Fruit fly (Drosophila melanogaster) whole organism, pupa: ENCODE measurements around the gene Chrac-16.

Experiments
- CG10348 ChIP-seq: fragments of 200-800 bp; sonication (Bioruptor generic); IDR thresholded peaks from 2 replicates; pipeline ENCODE4 v1.3.6; 2022; ENCODE audit warnings: missing biosample characterization, missing genetic modification characterization
- CG12605 ChIP-seq: fragments of 200-800 bp; sonication (Bioruptor generic); IDR thresholded peaks from 2 replicates; pipeline ENCODE4 v1.3.6; 2022; ENCODE audit warnings: missing biosample characterization, missing genetic modification characterization
- CG13204 ChIP-seq: fragments of 200-800 bp; sonication (Bioruptor generic); optimal IDR thresholded peaks from 2 replicates; lab custom pipeline; 2018; ENCODE audit warnings: missing biosample characterization, mild to moderate bottlenecking, missing genetic modification characterization, moderate library complexity
- CG15710 ChIP-seq: fragments of 200-800 bp; sonication (Bioruptor generic); optimal IDR thresholded peaks from 2 replicates; lab custom pipeline; 2018; ENCODE audit warnings: missing biosample characterization, mild to moderate bottlenecking, missing genetic modification characterization, moderate library complexity
- CG17806 ChIP-seq: fragments of 200-800 bp; sonication (Bioruptor generic); optimal IDR thresholded peaks from 2 replicates; lab custom pipeline; 2018; ENCODE audit warnings: missing biosample characterization, mild to moderate bottlenecking, missing genetic modification characterization, moderate library complexity
- CG32121 ChIP-seq: fragments of 200-800 bp; sonication (Bioruptor generic); IDR thresholded peaks from 2 replicates; pipeline ENCODE4 v1.3.6; 2022; ENCODE audit warnings: missing biosample characterization, missing genetic modification characterization
- CG34367 ChIP-seq: fragments of 200-800 bp; sonication (Bioruptor generic); optimal IDR thresholded peaks from 2 replicates; lab custom pipeline; 2018; ENCODE audit warnings: missing biosample characterization, mild to moderate bottlenecking, missing genetic modification characterization
- CG4496 ChIP-seq: fragments of 200-800 bp; sonication (Bioruptor generic); IDR thresholded peaks from 3 replicates; pipeline ENCODE4 v1.3.6; 2022; ENCODE audit warnings: missing biosample characterization, missing genetic modification characterization
- CG8159 ChIP-seq: fragments of 200-800 bp; sonication (Bioruptor generic); optimal IDR thresholded peaks from 3 replicates; lab custom pipeline; 2018; ENCODE audit warnings: missing biosample characterization, mild to moderate bottlenecking, missing genetic modification characterization, moderate library complexity
- CG8301 ChIP-seq: fragments of 200-800 bp; sonication (Bioruptor generic); optimal IDR thresholded peaks from 2 replicates; lab custom pipeline; 2018; ENCODE audit warnings: missing biosample characterization, mild to moderate bottlenecking, missing genetic modification characterization
- CG9948 ChIP-seq: fragments of 200-800 bp; sonication (Bioruptor generic); optimal IDR thresholded peaks from 2 replicates; lab custom pipeline; 2018; ENCODE audit warnings: missing biosample characterization, mild to moderate bottlenecking, missing genetic modification characterization, moderate library complexity
- D1 ChIP-seq: fragments of 200-800 bp; sonication (Bioruptor generic); optimal IDR thresholded peaks from 2 replicates; lab custom pipeline; 2018; ENCODE audit warnings: missing biosample characterization, mild to moderate bottlenecking, missing genetic modification characterization, moderate library complexity
- EcR ChIP-seq: fragments of 200-800 bp; sonication (Bioruptor generic); optimal IDR thresholded peaks from 3 replicates; lab custom pipeline; 2019; ENCODE audit warnings: missing biosample characterization, missing genetic modification characterization, mild to moderate bottlenecking, moderate library complexity, missing genetic modification reagents
- Ets98B ChIP-seq: fragments of 200-800 bp; sonication (Bioruptor generic); IDR thresholded peaks from 2 replicates; pipeline ENCODE4 v1.3.6; 2022; ENCODE audit warnings: missing biosample characterization, missing genetic modification characterization
- Pif1A ChIP-seq: fragments of 200-800 bp; sonication (Bioruptor generic); optimal IDR thresholded peaks from 3 replicates; lab custom pipeline; 2016; ENCODE audit warnings: missing biosample characterization, missing genetic modification characterization
- Pif1B ChIP-seq: fragments of 200-800 bp; sonication (Bioruptor generic); optimal IDR thresholded peaks from 3 replicates; lab custom pipeline; 2016; ENCODE audit warnings: missing biosample characterization, missing genetic modification characterization
- Snoo ChIP-seq: fragments of 200-800 bp; sonication (Bioruptor generic); optimal IDR thresholded peaks from 3 replicates; lab custom pipeline; 2017; ENCODE audit warnings: missing biosample characterization, mild to moderate bottlenecking, missing genetic modification characterization, inconsistent platforms
- fd96Ca ChIP-seq: fragments of 200-800 bp; sonication (Bioruptor generic); IDR thresholded peaks from 3 replicates; pipeline ENCODE4 v1.3.6; 2022; ENCODE audit warnings: missing biosample characterization, missing genetic modification characterization
- gl ChIP-seq: fragments of 200-800 bp; sonication (Bioruptor generic); optimal IDR thresholded peaks from 2 replicates; lab custom pipeline; 2018; ENCODE audit warnings: missing biosample characterization, mild to moderate bottlenecking, missing genetic modification characterization
- rn ChIP-seq: fragments of 200-800 bp; sonication (Bioruptor generic); IDR thresholded peaks from 2 replicates; pipeline ENCODE4 v1.3.6; 2022; ENCODE audit warnings: missing biosample characterization, missing genetic modification characterization

Chrac-16 gene

DNA sequence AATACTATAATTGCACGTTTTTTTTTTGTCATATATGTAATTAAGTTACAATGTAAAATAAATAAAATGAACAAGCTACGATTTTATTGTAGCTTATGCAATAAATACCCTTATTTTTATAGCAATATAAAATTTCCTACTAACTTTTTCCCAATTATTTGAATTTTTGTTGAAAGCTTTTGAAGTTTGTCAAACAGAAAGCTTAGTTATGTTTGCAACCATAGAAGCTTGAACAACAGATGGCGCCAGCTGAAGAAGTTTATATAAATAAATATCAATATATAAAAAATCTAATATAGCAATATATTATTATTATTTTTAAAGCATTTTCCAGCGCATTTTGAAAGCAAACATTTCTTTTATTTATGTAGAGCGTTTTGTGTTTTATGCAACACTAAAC lies 17.4 kb upstream of the Chrac-16 start:
- TF ChIP-seq Snoo (tag; lab: Kevin White, UChicago) (no peak), CG9948 (tag; lab: Kevin White, UChicago) (no peak), Pif1A (GFP tag; lab: Kevin White, UChicago) (no peak), CG15710 (tag; lab: Kevin White, UChicago) (no peak), CG34367 (tag; lab: Kevin White, UChicago) (no peak)

DNA sequence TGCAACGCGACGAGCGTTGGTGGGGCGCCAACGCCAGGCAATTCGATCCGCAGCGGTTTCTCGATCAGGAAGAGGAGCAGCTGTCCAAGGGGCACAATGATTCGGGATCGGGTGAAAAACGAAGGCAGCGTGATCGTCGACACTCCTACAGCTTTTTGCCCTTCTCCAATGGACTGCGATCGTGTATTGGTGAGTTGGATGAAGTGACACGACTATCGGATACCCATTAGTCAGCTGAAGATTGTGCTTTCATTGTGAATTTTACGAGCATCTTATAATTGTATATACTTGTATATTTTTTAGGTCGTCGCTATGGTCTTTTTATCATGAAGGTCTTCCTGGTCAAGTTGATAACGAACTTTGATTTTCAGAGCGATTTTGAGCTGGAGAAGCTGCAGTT lies 17.0 kb upstream of the Chrac-16 start:
- TF ChIP-seq CG13204 (no peak), CG10348 (no peak), CG32121 (GFP tag; lab: Robert Waterston, UW) (no peak), Pif1B (GFP tag; lab: Kevin White, UChicago) (no peak), CG4496 (GFP tag; lab: Robert Waterston, UW) (no peak), CG8159 (tag; lab: Kevin White, UChicago) (no peak)
- TF ChIP-seq, all 21 proteins: peak for 0

dm6 chrX:12032136-12032682 lies 14.4 kb upstream of the Chrac-16 start, which contains the start of gene Cyp318a1:
TSS of gene Cyp318a1 (plus strand) at chrX:12032632.
- TF ChIP-seq CG34367 (tag; lab: Kevin White, UChicago) = no peak
- no peak for TF ChIP-seq CG15710 (tag; lab: Kevin White, UChicago)
- no peak for TF ChIP-seq Snoo (tag; lab: Kevin White, UChicago)
- TF ChIP-seq CG12605 (GFP tag; lab: Robert Waterston, UW) = no peak

DNA sequence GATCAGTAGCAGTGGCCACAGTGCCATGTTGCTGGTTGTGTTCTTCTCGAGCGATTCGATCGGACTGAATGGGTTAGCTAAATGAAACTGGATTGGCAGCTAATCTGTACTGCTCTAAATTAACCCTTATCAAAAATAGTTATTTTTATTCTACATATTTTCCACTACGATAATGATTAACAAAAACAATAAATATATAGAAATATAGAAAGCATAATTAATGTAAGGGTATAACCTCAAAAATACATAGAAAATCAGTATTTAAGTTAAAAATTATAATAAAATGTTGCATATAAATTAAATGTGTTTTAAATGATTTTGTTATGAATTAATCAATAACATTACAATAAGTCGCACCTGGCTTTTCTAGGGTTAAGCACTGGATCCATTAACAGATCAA lies 13.6 kb upstream of the Chrac-16 start, which contains the start of gene Cyp311a1:
Gene Cyp311a1, minus strand, starts transcription at position 66 of the 400 bp plus-strand sequence.
- TF ChIP-seq CG9948 (tag; lab: Kevin White, UChicago) = no peak
- TF ChIP-seq Ets98B (GFP tag; lab: Robert Waterston, UW) = no peak
- TF ChIP-seq EcR = no peak
- TF ChIP-seq Pif1B (GFP tag; lab: Kevin White, UChicago) = no peak
- TF ChIP-seq CG32121 (GFP tag; lab: Robert Waterston, UW) = no peak
- TF ChIP-seq CG17806 (tag; lab: Kevin White, UChicago) = no peak
- no peak for TF ChIP-seq CG12605 (GFP tag; lab: Robert Waterston, UW)

- peak; percentile 22; the same call in 1 of the 2 replicates for TF ChIP-seq Ets98B (GFP tag; lab: Robert Waterston, UW)
- peak; percentile 63 for TF ChIP-seq CG4496 (GFP tag; lab: Robert Waterston, UW)
- TF ChIP-seq CG8301 (tag; lab: Kevin White, UChicago) = no peak
- no peak for TF ChIP-seq fd96Ca
- no peak for TF ChIP-seq CG9948 (tag; lab: Kevin White, UChicago)
These were observed 11.2 kb upstream of the Chrac-16 start, which contains the start of gene Usp7 for dm6 chrX:12028825-12029514. TSS of gene Usp7 (minus strand) at chrX:12029032.

DNA sequence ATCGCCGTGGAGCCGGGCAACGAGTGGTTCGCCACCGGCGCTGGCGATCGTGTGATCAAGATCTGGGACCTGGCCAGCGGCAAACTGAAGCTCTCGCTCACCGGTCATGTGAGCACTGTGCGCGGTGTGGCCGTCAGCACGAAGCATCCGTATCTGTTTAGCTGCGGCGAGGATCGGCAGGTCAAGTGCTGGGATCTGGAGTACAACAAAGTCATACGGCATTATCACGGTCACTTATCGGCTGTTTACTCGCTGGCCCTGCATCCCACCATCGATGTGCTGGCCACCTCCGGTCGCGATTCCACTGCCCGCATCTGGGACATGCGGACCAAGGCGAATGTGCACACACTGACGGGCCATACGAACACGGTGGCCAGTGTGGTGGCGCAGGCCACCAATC lies 4.0 kb upstream of the Chrac-16 start:
- no peak for TF ChIP-seq CG12605 (GFP tag; lab: Robert Waterston, UW)
- TF ChIP-seq Pif1B (GFP tag; lab: Kevin White, UChicago) = no peak
- no peak for TF ChIP-seq Pif1A (GFP tag; lab: Kevin White, UChicago)
- TF ChIP-seq CG4496 (GFP tag; lab: Robert Waterston, UW) = no peak
- TF ChIP-seq CG8301 (tag; lab: Kevin White, UChicago) = no peak
- TF ChIP-seq rn (GFP tag; lab: Robert Waterston, UW) = no peak
- TF ChIP-seq fd96Ca = no peak
- TF ChIP-seq CG8159 (tag; lab: Kevin White, UChicago) = no peak
- TF ChIP-seq D1 (tag; lab: Kevin White, UChicago) = no peak
- TF ChIP-seq EcR = no peak
- TF ChIP-seq CG15710 (tag; lab: Kevin White, UChicago) = no peak
- TF ChIP-seq gl = no peak
- no peak for TF ChIP-seq Ets98B (GFP tag; lab: Robert Waterston, UW)
- no peak for TF ChIP-seq CG13204
- TF ChIP-seq CG17806 (tag; lab: Kevin White, UChicago) = no peak
- TF ChIP-seq, all 21 proteins: peak for 0

DNA sequence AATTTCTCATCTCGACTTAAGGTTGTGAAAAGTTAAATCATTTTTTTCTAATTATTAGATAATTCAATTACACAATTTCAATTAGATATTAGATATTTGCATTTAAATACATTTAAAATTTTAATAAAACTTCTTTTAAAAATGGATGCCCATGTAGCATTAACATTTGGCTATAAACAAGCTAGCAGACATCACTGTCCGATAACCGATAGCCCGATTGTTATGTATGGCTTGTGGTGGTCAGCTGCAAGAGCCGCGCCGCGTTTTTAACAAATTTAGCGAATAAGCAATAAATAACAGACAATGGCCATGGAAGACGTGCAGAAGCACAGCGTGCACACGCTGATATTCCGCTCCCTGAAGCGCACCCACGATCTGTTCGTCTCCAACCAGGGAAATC lies 3.1 kb upstream of the Chrac-16 start, which contains the start of gene Tango4:
Gene Tango4, plus strand, starts transcription at position 212 of the 400 bp plus-strand sequence.
- TF ChIP-seq CG8301 (tag; lab: Kevin White, UChicago) (no peak), Snoo (tag; lab: Kevin White, UChicago) (no peak), CG8159 (tag; lab: Kevin White, UChicago) (no peak), CG13204 (no peak), gl (no peak), CG32121 (GFP tag; lab: Robert Waterston, UW) (no peak), CG17806 (tag; lab: Kevin White, UChicago) (no peak), CG4496 (GFP tag; lab: Robert Waterston, UW) (no peak), D1 (tag; lab: Kevin White, UChicago) (no peak)
